Worm (Caenorhabditis elegans): ENCODE measurements around the gene rab-6.1.

The rab-6.1 gene

DNA sequence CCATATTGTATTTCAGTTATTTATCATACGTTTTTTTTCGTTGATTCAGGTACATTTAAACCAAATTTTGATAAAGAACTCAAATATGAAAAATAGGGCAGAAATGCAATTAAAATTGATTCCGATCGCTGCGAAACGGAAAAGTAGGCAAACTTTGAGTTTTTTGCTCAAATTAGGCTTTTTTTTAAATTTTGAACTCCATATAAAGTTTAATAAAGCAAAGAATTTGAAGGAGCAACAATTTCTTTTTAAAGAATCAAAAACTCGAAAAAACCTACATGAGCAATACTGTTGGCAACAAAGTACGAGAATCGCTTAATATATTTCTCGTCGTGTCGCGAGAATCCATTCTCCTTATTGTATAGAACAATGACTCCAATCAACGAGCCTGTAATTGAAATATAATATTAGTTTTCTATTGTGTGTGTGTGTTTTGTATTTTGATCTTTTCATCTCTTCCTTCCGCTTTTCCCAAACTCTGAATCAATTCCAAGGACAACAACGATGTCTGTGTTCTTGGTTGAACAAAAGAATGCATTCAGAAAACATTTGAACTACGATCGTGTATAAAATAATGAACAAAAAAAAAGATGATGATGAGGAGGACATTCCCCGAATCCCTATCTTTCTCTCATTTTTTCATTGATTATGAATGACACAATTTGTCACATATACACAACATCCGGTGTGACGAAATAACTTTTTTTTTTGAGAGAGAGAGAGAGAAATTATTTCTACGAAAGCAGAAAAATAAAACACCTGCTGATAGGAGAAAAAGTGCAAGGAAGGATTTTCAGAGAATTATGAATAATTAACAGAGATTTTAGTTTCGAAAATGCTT lies 27.0 kb downstream of the rab-6.1 start (continued):
- peak; percentile 23 for TF ChIP-seq duxl-1 (tag; optimal IDR thresholded peaks at IDR 0.05; ENCODE audit: poor library complexity)
- no peak for TF ChIP-seq php-3 (GFP tag; IDR thresholded peaks at IDR 0.05)
- TF ChIP-seq zip-11 (GFP tag; IDR thresholded peaks at IDR 0.05): no peak
- TF ChIP-seq ztf-7 (tag; optimal IDR thresholded peaks at IDR 0.05): no peak
- TF ChIP-seq F44E2.7 (GFP tag; IDR thresholded peaks at IDR 0.05): no peak
- no peak for TF ChIP-seq ctbp-1 (GFP tag; IDR thresholded peaks at IDR 0.05)
- TF ChIP-seq F26F4.8 (GFP tag; conservative IDR thresholded peaks at IDR 0.05): no peak
- TF ChIP-seq nhr-111 (GFP tag; optimal IDR thresholded peaks at IDR 0.05): no peak
- no peak; the same call in 1 of the 2 replicates for TF ChIP-seq nhr-41 (GFP tag; IDR thresholded peaks at IDR 0.05)
- TF ChIP-seq saeg-2 (GFP tag; IDR thresholded peaks at IDR 0.05): peak; percentile 53; the same call in 1 of the 2 replicates
- TF ChIP-seq lin-15B (tag; optimal IDR thresholded peaks at IDR 0.05): no peak
- TF ChIP-seq pha-4 (GFP tag; IDR thresholded peaks at IDR 0.05): no peak
- no peak for TF ChIP-seq pha-4 (tag; optimal IDR thresholded peaks at IDR 0.05)
- no peak for TF ChIP-seq ceh-44 (GFP tag; IDR thresholded peaks at IDR 0.05)
- TF ChIP-seq egl-43 (GFP tag; IDR thresholded peaks at IDR 0.05): no peak
- no peak for TF ChIP-seq nhr-77 (tag; optimal IDR thresholded peaks at IDR 0.05)
- no peak for TF ChIP-seq set-16 (GFP tag; IDR thresholded peaks at IDR 0.05)
- TF ChIP-seq lin-39 (tag; optimal IDR thresholded peaks at IDR 0.05): no peak
- TF ChIP-seq nhr-11 (tag; optimal IDR thresholded peaks at IDR 0.05): no peak
- TF ChIP-seq dmd-8 (GFP tag; IDR thresholded peaks at IDR 0.05): no peak
- no peak for TF ChIP-seq gei-8 (GFP tag; optimal IDR thresholded peaks at IDR 0.05)
- TF ChIP-seq ces-1 (GFP tag; optimal IDR thresholded peaks at IDR 0.05): no peak
- no peak for TF ChIP-seq ceh-82 (tag; optimal IDR thresholded peaks at IDR 0.05)
- peak in 1 of 2 experiments; percentile 32 for TF ChIP-seq lsy-2 (tag; optimal IDR thresholded peaks at IDR 0.05)
- TF ChIP-seq lim-7 (GFP tag; IDR thresholded peaks at IDR 0.05): 0 out of 2 replicates have a peak, but pooled peaks have one; percentile 5
- no peak for TF ChIP-seq mep-1 (tag; optimal IDR thresholded peaks at IDR 0.05)
- no peak for TF ChIP-seq D1046.2 (GFP tag; IDR thresholded peaks at IDR 0.05)
- peak in 1 of 2 experiments; percentile 82 for TF ChIP-seq unc-62 (GFP tag; optimal IDR thresholded peaks at IDR 0.05 in 1 of 2)
- no peak for TF ChIP-seq unc-62 (tag; optimal IDR thresholded peaks at IDR 0.05)
- no peak for TF ChIP-seq hif-1 (tag; optimal IDR thresholded peaks at IDR 0.05)
- TF ChIP-seq daf-8 (GFP tag; IDR thresholded peaks at IDR 0.05): no peak
- TF ChIP-seq cey-2 (tag; optimal IDR thresholded peaks at IDR 0.05; ENCODE audit: borderline replicate concordance, insufficient read depth): no peak
- no peak for TF ChIP-seq daf-16 (GFP tag; optimal IDR thresholded peaks at IDR 0.05)
- TF ChIP-seq daf-16 (tag; optimal IDR thresholded peaks at IDR 0.05): no peak
- TF ChIP-seq dmd-9 (GFP tag; IDR thresholded peaks at IDR 0.05): peak; percentile 27; the same call in 1 of the 2 replicates
- TF ChIP-seq tag-97 (GFP tag; IDR thresholded peaks at IDR 0.05): no peak
- TF ChIP-seq zag-1 (tag; optimal IDR thresholded peaks at IDR 0.05): no peak
- TF ChIP-seq nhr-10 (tag; optimal IDR thresholded peaks at IDR 0.05): no peak
- no peak for TF ChIP-seq daf-19 (GFP tag; conservative IDR thresholded peaks at IDR 0.05)
- no peak for TF ChIP-seq ama-1 (optimal IDR thresholded peaks at IDR 0.05)
- TF ChIP-seq spr-1 (tag; optimal IDR thresholded peaks at IDR 0.05): no peak
- TF ChIP-seq nhr-102 (tag; optimal IDR thresholded peaks at IDR 0.05): no peak
- no peak for TF ChIP-seq F49E8.2 (tag; optimal IDR thresholded peaks at IDR 0.05; ENCODE audit: borderline replicate concordance)
- TF ChIP-seq nhr-42 (GFP tag; IDR thresholded peaks at IDR 0.05): no peak
- TF ChIP-seq nhr-6 (tag; optimal IDR thresholded peaks at IDR 0.05): no peak
- TF ChIP-seq mes-2 (tag; optimal IDR thresholded peaks at IDR 0.05; ENCODE audit: poor library complexity, severe bottlenecking): no peak
- TF ChIP-seq unc-39 (tag; optimal IDR thresholded peaks at IDR 0.05): no peak
- no peak for TF ChIP-seq nhr-76 (tag; optimal IDR thresholded peaks at IDR 0.05)
- no peak for TF ChIP-seq F10B5.3 (tag; optimal IDR thresholded peaks at IDR 0.05)
- peak; percentile 19 for TF ChIP-seq spr-3 (GFP tag; optimal IDR thresholded peaks at IDR 0.05)
- no peak for TF ChIP-seq ceh-28 (tag; optimal IDR thresholded peaks at IDR 0.05)

All from whole organism, L4 larva.